Worm (Caenorhabditis elegans) whole organism, late embryonic: ENCODE results near the gene clh-3.

ENCODE experiments used
- ama-1 ChIP-seq: fragments of 150-350 bp; optimal IDR thresholded peaks from 2 replicates; lab custom pipeline; 2014
- ceh-24 ChIP-seq: sonication (generic microtip); optimal IDR thresholded peaks from 2 replicates; lab custom pipeline; 2016; ENCODE audit warnings: mild to moderate bottlenecking, missing genetic modification characterization, missing compliant biosample characterization
- ceh-30 ChIP-seq: fragments of 150-350 bp; optimal IDR thresholded peaks from 2 replicates; lab custom pipeline; 2014; ENCODE audit warnings: missing biosample characterization, missing genetic modification characterization
- ceh-9 ChIP-seq: sonication (generic microtip); optimal IDR thresholded peaks from 2 replicates; lab custom pipeline; 2016; ENCODE audit warnings: mild to moderate bottlenecking, missing genetic modification characterization, inconsistent platforms, missing compliant biosample characterization
- fax-1 ChIP-seq: sonication (generic microtip); optimal IDR thresholded peaks from 2 replicates; lab custom pipeline; 2016; ENCODE audit warnings: missing genotype, missing genetic modification characterization, missing compliant biosample characterization
- fkh-10 ChIP-seq: fragments of 150-350 bp; optimal IDR thresholded peaks from 2 replicates; lab custom pipeline; 2014; ENCODE audit warnings: missing biosample characterization, missing genetic modification reagents, missing genetic modification characterization
- fkh-6 ChIP-seq: sonication (generic microtip); optimal IDR thresholded peaks from 2 replicates; lab custom pipeline; 2016; ENCODE audit warnings: missing genetic modification characterization, missing compliant biosample characterization
- pag-3 ChIP-seq: sonication (generic microtip); optimal IDR thresholded peaks from 2 replicates; lab custom pipeline; 2016; ENCODE audit warnings: missing compliant biosample characterization, missing genetic modification characterization, borderline replicate concordance
- rnt-1 ChIP-seq: sonication (generic microtip); optimal IDR thresholded peaks from 2 replicates; lab custom pipeline; 2016; ENCODE audit warnings: missing genetic modification characterization, missing compliant biosample characterization
- unc-3 ChIP-seq, 2 experiments: fragments of 200-800 bp in 1 of 2; sonication (Bioruptor generic) in 1 of 2; sonication (generic microtip) in 1 of 2; conservative IDR thresholded peaks in 1 of 2; optimal IDR thresholded peaks in 1 of 2; 2 replicates each; pipeline versions ENCODE4 v1.3.6 to Lab custom; 2016 to 2022; ENCODE audit warnings: missing compliant biosample characterization in 2 of 2, missing genetic modification characterization in 2 of 2, missing genetic modification reagents in 1 of 2
- unc-86 ChIP-seq: sonication (generic microtip); optimal IDR thresholded peaks from 2 replicates; lab custom pipeline; 2016; ENCODE audit warnings: missing genetic modification characterization, missing compliant biosample characterization

DNA sequence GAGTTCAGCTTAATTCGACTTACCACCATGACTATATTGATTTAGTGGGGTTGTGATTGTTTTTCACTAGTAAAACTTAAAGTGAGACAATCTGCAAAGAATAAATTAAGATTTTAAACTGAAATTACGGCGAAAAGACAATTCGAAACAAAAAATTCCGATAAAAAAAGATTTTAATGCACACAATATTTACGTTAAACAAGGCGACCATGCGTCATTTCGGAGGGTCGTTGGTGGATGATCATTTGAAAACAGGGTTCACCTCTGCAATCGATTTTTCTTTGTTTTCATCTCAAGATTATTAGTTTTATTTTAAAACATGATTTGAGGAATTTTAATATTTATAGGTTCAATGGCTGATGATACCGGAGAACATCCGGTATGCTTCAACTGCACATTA is 27.4 kb upstream of the clh-3 start, which contains the start of gene lsm-4:
- TF ChIP-seq pag-3 (tag; lab: Kevin White, UChicago) (no peak), fkh-6 (tag; lab: Kevin White, UChicago) (no peak), unc-86 (tag; lab: Kevin White, UChicago) (no peak), ama-1 (lab: Kevin White, UChicago) (no peak), fkh-10 (GFP tag; lab: Kevin White, UChicago) (no peak), ceh-9 (tag; lab: Kevin White, UChicago) (no peak), ceh-24 (tag; lab: Kevin White, UChicago) (no peak), ceh-30 (tag; lab: Kevin White, UChicago) (no peak), rnt-1 (tag; lab: Kevin White, UChicago) (no peak), unc-3 (GFP tag; conservative IDR thresholded peaks at IDR 0.05; lab: Robert Waterston, UW) (no peak), unc-3 (tag; optimal IDR thresholded peaks at IDR 0.05; lab: Kevin White, UChicago) (no peak), fax-1 (tag; lab: Kevin White, UChicago) (no peak)
